Worm (Caenorhabditis elegans) whole organism, mixed stage, embryonic: ENCODE data around the gene clec-35.

Experiments used
- M03D4.4 ChIP-seq: sonication (generic microtip); optimal IDR thresholded peaks from 2 replicates; lab custom pipeline; 2017; ENCODE audit warnings: mild to moderate bottlenecking, missing genetic modification characterization, missing compliant biosample characterization
- elt-1 ChIP-seq: sonication (generic microtip); optimal IDR thresholded peaks from 2 replicates; lab custom pipeline; 2017; ENCODE audit warnings: missing genetic modification characterization, mild to moderate bottlenecking, missing compliant biosample characterization, antibody characterized with exemption, moderate library complexity, borderline replicate concordance; ENCODE audit not compliant: insufficient read depth

ce11 chrV:16827485-16827884, 26.4 kb downstream of the clec-35 start, which contains the start of gene srh-216:
- TF ChIP-seq M03D4.4 (tag; lab: Kevin White, UChicago) (no peak), elt-1 (tag; lab: Kevin White, UChicago) (no peak)
